Fruit fly (Drosophila melanogaster) whole organism, wandering third instar larva: ENCODE data around the gene CG34456.
A peak's percentile ranks its signal among the peaks of the same experiment; 100 is the strongest.

Experiments used
- CrebA ChIP-seq: fragments of 200-800 bp; sonication (Bioruptor generic); optimal IDR thresholded peaks from 2 replicates; lab custom pipeline; 2016; ENCODE audit warnings: missing biosample characterization, mild to moderate bottlenecking, missing genetic modification characterization, borderline replicate concordance
- Myc ChIP-seq: fragments of >200 bp; optimal IDR thresholded peaks from 2 replicates; lab custom pipeline; 2017
- N ChIP-seq: fragments of >200 bp; optimal IDR thresholded peaks from 2 replicates; lab custom pipeline; 2018; ENCODE audit warnings: missing biosample characterization, missing external identifiers, missing genetic modification characterization
- br ChIP-seq: fragments of 200-800 bp; sonication (Bioruptor generic); optimal IDR thresholded peaks from 2 replicates; lab custom pipeline; 2016; ENCODE audit warnings: missing biosample characterization, missing genetic modification characterization
- brk ChIP-seq: fragments of 200-800 bp; sonication (Bioruptor generic); optimal IDR thresholded peaks from 2 replicates; lab custom pipeline; 2016; ENCODE audit warnings: missing biosample characterization, mild to moderate bottlenecking, missing genetic modification characterization
- dsf ChIP-seq: sonication (Bioruptor generic); optimal IDR thresholded peaks from 2 replicates; lab custom pipeline; 2016; ENCODE audit warnings: missing biosample characterization, missing genetic modification characterization, borderline replicate concordance
- fru ChIP-seq: fragments of 200-800 bp; sonication (Bioruptor generic); optimal IDR thresholded peaks from 3 replicates; lab custom pipeline; 2016; ENCODE audit warnings: missing biosample characterization, mild to moderate bottlenecking, missing genetic modification characterization
- h ChIP-seq: fragments of 200-800 bp; sonication (Bioruptor generic); optimal IDR thresholded peaks from 3 replicates; lab custom pipeline; 2016; ENCODE audit warnings: missing biosample characterization, mild to moderate bottlenecking, missing genetic modification characterization
- lola ChIP-seq: fragments of >200 bp; optimal IDR thresholded peaks from 2 replicates; lab custom pipeline; 2017; ENCODE audit warnings: missing biosample characterization, missing genetic modification characterization
- pan ChIP-seq: fragments of >200 bp; optimal IDR thresholded peaks from 2 replicates; lab custom pipeline; 2017

DNA sequence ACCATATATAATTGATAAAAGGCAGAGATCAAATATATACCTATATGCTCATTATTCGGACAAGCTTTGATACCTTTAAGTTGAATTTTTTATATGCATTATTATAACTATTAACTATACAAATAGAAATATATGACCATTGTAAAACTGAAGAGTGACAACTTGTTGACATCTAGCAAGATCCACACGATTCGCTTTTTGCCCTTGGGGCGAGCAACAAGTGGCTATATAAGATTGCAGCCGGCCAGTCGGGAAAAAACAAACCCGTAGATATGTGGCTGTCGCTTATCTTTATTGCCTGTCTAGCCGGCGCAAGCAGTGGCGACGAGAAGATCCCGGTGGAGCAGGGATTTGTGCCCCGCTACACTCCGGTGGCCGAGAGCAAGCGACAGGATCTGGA is at the start of gene CG34456:
- no peak for TF ChIP-seq pan (lab: Kevin White, UChicago)
- TF ChIP-seq lola (GFP tag; lab: Kevin White, UChicago), result no peak
- TF ChIP-seq dsf, result no peak
- TF ChIP-seq CrebA (GFP tag; lab: Kevin White, UChicago), result no peak
- TF ChIP-seq Myc (lab: Kevin White, UChicago), result no peak
- TF ChIP-seq N (GFP tag; lab: Kevin White, UChicago), result no peak
- TF ChIP-seq fru (GFP tag; lab: Kevin White, UChicago), result no peak
- TF ChIP-seq brk (GFP tag; lab: Kevin White, UChicago), result no peak
- TF ChIP-seq h (GFP tag; lab: Kevin White, UChicago), result no peak
- TF ChIP-seq br (GFP tag; lab: Kevin White, UChicago), result peak; percentile 51
